Fruit fly (Drosophila melanogaster) whole organism, prepupa: ENCODE measurements around the gene Polr2G.

Source experiments
- Blimp-1 ChIP-seq: fragments of 200-800 bp; sonication (Bioruptor generic); optimal IDR thresholded peaks from 3 replicates; lab custom pipeline; 2017; ENCODE audit warnings: missing biosample characterization, missing genetic modification characterization, mild to moderate bottlenecking, moderate library complexity, missing genetic modification reagents
- CG10631 ChIP-seq: fragments of 200-800 bp; sonication (Bioruptor generic); optimal IDR thresholded peaks from 2 replicates; lab custom pipeline; 2016; ENCODE audit warnings: missing biosample characterization, missing genetic modification characterization
- CG11294 ChIP-seq: fragments of 200-800 bp; sonication (Bioruptor generic); IDR thresholded peaks from 2 replicates; pipeline ENCODE4 v1.3.6; 2022; ENCODE audit warnings: missing biosample characterization, missing genetic modification characterization
- CG11902 ChIP-seq: fragments of 200-800 bp; sonication (Bioruptor generic); optimal IDR thresholded peaks from 3 replicates; lab custom pipeline; 2016; ENCODE audit warnings: missing biosample characterization, missing genetic modification characterization
- CG15336 ChIP-seq: fragments of 200-800 bp; sonication (Bioruptor generic); IDR thresholded peaks from 2 replicates; pipeline ENCODE4 v1.3.6; 2022; ENCODE audit warnings: missing biosample characterization, missing genetic modification characterization
- CG16779 ChIP-seq: fragments of 200-800 bp; sonication (Bioruptor generic); optimal IDR thresholded peaks from 3 replicates; lab custom pipeline; 2017; ENCODE audit warnings: missing biosample characterization, mild to moderate bottlenecking, missing genetic modification characterization
- CG31627 ChIP-seq: fragments of 200-800 bp; sonication (Bioruptor generic); optimal IDR thresholded peaks from 3 replicates; lab custom pipeline; 2016; ENCODE audit warnings: missing biosample characterization, missing genetic modification characterization
- CG32006 ChIP-seq: fragments of 200-800 bp; sonication (Bioruptor generic); optimal IDR thresholded peaks from 3 replicates; lab custom pipeline; 2017; ENCODE audit warnings: missing biosample characterization, mild to moderate bottlenecking, missing genetic modification characterization
- CG34406 ChIP-seq: fragments of 200-800 bp; sonication (Bioruptor generic); optimal IDR thresholded peaks from 3 replicates; lab custom pipeline; 2016; ENCODE audit warnings: missing biosample characterization, missing genetic modification characterization
- CG3919 ChIP-seq: fragments of 200-800 bp; sonication (Bioruptor generic); optimal IDR thresholded peaks from 3 replicates; lab custom pipeline; 2016; ENCODE audit warnings: missing biosample characterization, missing genetic modification characterization
- CG4318 ChIP-seq: fragments of 200-800 bp; sonication (Bioruptor generic); optimal IDR thresholded peaks from 3 replicates; lab custom pipeline; 2017; ENCODE audit warnings: missing biosample characterization, mild to moderate bottlenecking, missing genetic modification characterization
- CG6163 ChIP-seq: fragments of 200-800 bp; sonication (Bioruptor generic); IDR thresholded peaks from 3 replicates; pipeline ENCODE4 v1.3.6; 2022; ENCODE audit warnings: missing biosample characterization, missing genetic modification characterization
- CG6276 ChIP-seq: fragments of 200-800 bp; sonication (Bioruptor generic); optimal IDR thresholded peaks from 2 replicates; lab custom pipeline; 2017; ENCODE audit warnings: missing biosample characterization, mild to moderate bottlenecking, missing genetic modification characterization
- CG6792 ChIP-seq: fragments of 200-800 bp; sonication (Bioruptor generic); optimal IDR thresholded peaks from 3 replicates; lab custom pipeline; 2016; ENCODE audit warnings: missing biosample characterization, missing genetic modification characterization
- CG6808 ChIP-seq: fragments of 200-800 bp; sonication (Bioruptor generic); optimal IDR thresholded peaks from 3 replicates; lab custom pipeline; 2017; ENCODE audit warnings: missing biosample characterization, missing genetic modification characterization, mild to moderate bottlenecking, moderate library complexity, missing genetic modification reagents
- CG6854 ChIP-seq: fragments of 200-800 bp; sonication (Bioruptor generic); optimal IDR thresholded peaks from 2 replicates; lab custom pipeline; 2017; ENCODE audit warnings: missing biosample characterization, mild to moderate bottlenecking, missing genetic modification characterization
- CG7368 ChIP-seq: fragments of 200-800 bp; sonication (Bioruptor generic); optimal IDR thresholded peaks from 3 replicates; lab custom pipeline; 2016; ENCODE audit warnings: missing biosample characterization, missing genetic modification characterization
- CG8119 ChIP-seq: fragments of 200-800 bp; sonication (Bioruptor generic); IDR thresholded peaks from 3 replicates; pipeline ENCODE4 v1.3.6; 2022; ENCODE audit warnings: missing biosample characterization, missing genetic modification characterization
- CG8319 ChIP-seq: fragments of 200-800 bp; sonication (Bioruptor generic); optimal IDR thresholded peaks from 3 replicates; lab custom pipeline; 2016; ENCODE audit warnings: missing biosample characterization, missing genetic modification characterization
- CG8632 ChIP-seq: fragments of 200-800 bp; sonication (Bioruptor generic); optimal IDR thresholded peaks from 3 replicates; lab custom pipeline; 2016; ENCODE audit warnings: missing biosample characterization, missing genetic modification characterization
- Eip75B ChIP-seq: fragments of 200-800 bp; sonication (Bioruptor generic); optimal IDR thresholded peaks from 3 replicates; lab custom pipeline; 2016; ENCODE audit warnings: missing biosample characterization, missing genetic modification characterization
- Eip78C ChIP-seq: fragments of 200-800 bp; sonication (Bioruptor generic); peaks from one replicate; lab custom pipeline; 2016; ENCODE audit warnings: missing biosample characterization, missing genetic modification characterization
- Eip93F ChIP-seq: fragments of 200-800 bp; sonication (Bioruptor generic); optimal IDR thresholded peaks from 2 replicates; lab custom pipeline; 2016; ENCODE audit warnings: missing biosample characterization, mild to moderate bottlenecking, missing genetic modification characterization
- Ets21C ChIP-seq: fragments of 200-800 bp; sonication (Bioruptor generic); optimal IDR thresholded peaks from 3 replicates; lab custom pipeline; 2016; ENCODE audit warnings: missing biosample characterization, missing genetic modification characterization
- Ets96B ChIP-seq: fragments of 200-800 bp; optimal IDR thresholded peaks from 2 replicates; lab custom pipeline; 2019; ENCODE audit warnings: missing biosample characterization, mild to moderate bottlenecking, missing genetic modification characterization, moderate library complexity
- Gug ChIP-seq: fragments of 200-800 bp; sonication (Bioruptor generic); IDR thresholded peaks from 2 replicates; pipeline ENCODE4 v1.3.6; 2022; ENCODE audit warnings: missing biosample characterization, missing genetic modification characterization
- Hr38 ChIP-seq: sonication (Bioruptor generic); optimal IDR thresholded peaks from 2 replicates; lab custom pipeline; 2016; ENCODE audit warnings: missing biosample characterization, missing genetic modification characterization
- Hr4 ChIP-seq: fragments of 200-800 bp; sonication (Bioruptor generic); optimal IDR thresholded peaks from 3 replicates; lab custom pipeline; 2016; ENCODE audit warnings: missing biosample characterization, missing genetic modification characterization
- Lpt ChIP-seq: fragments of 200-800 bp; sonication (Bioruptor generic); optimal IDR thresholded peaks from 3 replicates; lab custom pipeline; 2016; ENCODE audit warnings: missing biosample characterization, missing genetic modification characterization
- Met ChIP-seq: fragments of 200-800 bp; sonication (Bioruptor generic); optimal IDR thresholded peaks from 3 replicates; lab custom pipeline; 2016; ENCODE audit warnings: missing biosample characterization, missing genetic modification characterization
- Smox ChIP-seq: fragments of 200-800 bp; sonication (Bioruptor generic); optimal IDR thresholded peaks from 3 replicates; lab custom pipeline; 2016; ENCODE audit warnings: missing biosample characterization, missing genetic modification characterization
- Sox102F ChIP-seq: fragments of 200-800 bp; sonication (Bioruptor generic); optimal IDR thresholded peaks from 2 replicates; lab custom pipeline; 2016; ENCODE audit warnings: missing biosample characterization, mild to moderate bottlenecking, missing genetic modification characterization
- Sox14 ChIP-seq: fragments of 200-800 bp; sonication (Bioruptor generic); optimal IDR thresholded peaks from 3 replicates; lab custom pipeline; 2016; ENCODE audit warnings: missing biosample characterization, missing genetic modification characterization
- Sox15 ChIP-seq: fragments of 200-800 bp; sonication (Bioruptor generic); optimal IDR thresholded peaks from 3 replicates; lab custom pipeline; 2016; ENCODE audit warnings: missing biosample characterization, missing genetic modification characterization
- achi ChIP-seq: fragments of 200-800 bp; sonication (Bioruptor generic); optimal IDR thresholded peaks from 3 replicates; lab custom pipeline; 2016; ENCODE audit warnings: missing biosample characterization, missing genetic modification characterization
- acj6 ChIP-seq: fragments of 200-800 bp; sonication (Bioruptor generic); optimal IDR thresholded peaks from 3 replicates; lab custom pipeline; 2016; ENCODE audit warnings: missing biosample characterization, missing genetic modification characterization
- dac ChIP-seq: fragments of 200-800 bp; sonication (Bioruptor generic); optimal IDR thresholded peaks from 2 replicates; lab custom pipeline; 2017; ENCODE audit warnings: missing biosample characterization, mild to moderate bottlenecking, missing genetic modification characterization
- dsx ChIP-seq: fragments of 200-800 bp; optimal IDR thresholded peaks from 3 replicates; lab custom pipeline; 2019; ENCODE audit warnings: missing biosample characterization, mild to moderate bottlenecking, missing genetic modification characterization, moderate library complexity; ENCODE audit not compliant: poor library complexity, severe bottlenecking
- eg ChIP-seq: fragments of 200-800 bp; sonication (Bioruptor generic); IDR thresholded peaks from 3 replicates; pipeline ENCODE4 v1.3.6; 2022; ENCODE audit warnings: missing biosample characterization, missing genetic modification characterization
- esn ChIP-seq: fragments of 200-800 bp; sonication (Bioruptor generic); optimal IDR thresholded peaks from 2 replicates; lab custom pipeline; 2016; ENCODE audit warnings: missing biosample characterization, mild to moderate bottlenecking, missing genetic modification characterization, moderate library complexity
- fd59A ChIP-seq: fragments of 200-800 bp; sonication (Bioruptor generic); optimal IDR thresholded peaks from 2 replicates; lab custom pipeline; 2017; ENCODE audit warnings: missing biosample characterization, mild to moderate bottlenecking, missing genetic modification characterization, missing genetic modification reagents
- fd85E ChIP-seq: fragments of 200-800 bp; sonication (Bioruptor generic); optimal IDR thresholded peaks from 3 replicates; lab custom pipeline; 2016; ENCODE audit warnings: missing biosample characterization, missing genetic modification characterization
- fkh ChIP-seq: fragments of 200-800 bp; sonication (Bioruptor generic); optimal IDR thresholded peaks from 3 replicates; lab custom pipeline; 2017; ENCODE audit warnings: missing biosample characterization, mild to moderate bottlenecking, missing genetic modification characterization, moderate library complexity
- lz ChIP-seq: fragments of 200-800 bp; sonication (Bioruptor generic); optimal IDR thresholded peaks from 3 replicates; lab custom pipeline; 2016; ENCODE audit warnings: missing biosample characterization, missing genetic modification characterization
- net ChIP-seq: fragments of 200-800 bp; sonication (Bioruptor generic); optimal IDR thresholded peaks from 3 replicates; lab custom pipeline; 2016; ENCODE audit warnings: missing biosample characterization, missing genetic modification characterization
- pdm3 ChIP-seq: fragments of 200-800 bp; sonication (Bioruptor generic); optimal IDR thresholded peaks from 3 replicates; lab custom pipeline; 2016; ENCODE audit warnings: missing biosample characterization, missing genetic modification characterization
- spab ChIP-seq: fragments of 200-800 bp; sonication (Bioruptor generic); optimal IDR thresholded peaks from 2 replicates; lab custom pipeline; 2017; ENCODE audit warnings: missing biosample characterization, mild to moderate bottlenecking, missing genetic modification characterization, missing genetic modification reagents
- ss ChIP-seq, 2 experiments: fragments of 200-800 bp; sonication (Bioruptor generic); optimal IDR thresholded peaks; 2 replicates in 1 of 2; 3 replicates in 1 of 2; lab custom pipeline; 2017 to 2018; ENCODE audit warnings: mild to moderate bottlenecking in 2 of 2, missing biosample characterization in 2 of 2, missing genetic modification characterization in 2 of 2, moderate library complexity in 1 of 2
- svp ChIP-seq: fragments of 200-800 bp; sonication (Bioruptor generic); peaks from one replicate; lab custom pipeline; 2016; ENCODE audit warnings: missing biosample characterization, missing genetic modification characterization
- topi ChIP-seq: fragments of 200-800 bp; sonication (Bioruptor generic); optimal IDR thresholded peaks from 3 replicates; lab custom pipeline; 2016; ENCODE audit warnings: missing biosample characterization, missing genetic modification characterization
- vri ChIP-seq: fragments of 200-800 bp; sonication (Bioruptor generic); optimal IDR thresholded peaks from 3 replicates; lab custom pipeline; 2016; ENCODE audit warnings: missing biosample characterization, mild to moderate bottlenecking, missing genetic modification characterization

Polr2G gene

dm6 chr3R:15242186-15243045 is 19.4 kb upstream of the Polr2G start, which contains the start of the genes tefu and Hsc70-4:
Gene tefu (minus strand): TSS chr3R:15242236.
Gene Hsc70-4 (plus strand): TSS chr3R:15242687.
- TF ChIP-seq acj6 (GFP tag; lab: Kevin White, UChicago) (no peak), CG8319 (peak; percentile 21), eg (peak; percentile 81), Ets21C (GFP tag; lab: Kevin White, UChicago) (peak; percentile 81), CG7368 (no peak), CG6163 (GFP tag; lab: Robert Waterston, UW) (peak; percentile 75; the same call in 2 of the 3 replicates), net (no peak), CG31627 (GFP tag; lab: Kevin White, UChicago) (peak; percentile 87), Hr4 (peak; percentile 76), CG6276 (GFP tag; lab: Kevin White, UChicago) (no peak), CG32006 (GFP tag; lab: Kevin White, UChicago) (no peak), CG8632 (GFP tag; lab: Kevin White, UChicago) (no peak), svp (GFP tag; lab: Kevin White, UChicago) (peak; percentile 71), vri (GFP tag; lab: Kevin White, UChicago) (no peak), CG10631 (GFP tag; lab: Kevin White, UChicago) (peak; percentile 82), Met (GFP tag; lab: Kevin White, UChicago) (no peak), esn (GFP tag; lab: Kevin White, UChicago) (peak; percentile 71), ss (GFP tag; optimal IDR thresholded peaks at IDR 0.05; lab: Kevin White, UChicago) (no peak), lz (GFP tag; lab: Kevin White, UChicago) (peak; percentile 74), CG8119 (GFP tag; lab: Robert Waterston, UW) (peak; percentile 53), CG6808 (no peak), Sox15 (GFP tag; lab: Kevin White, UChicago) (peak; percentile 81), fd59A (peak; percentile 42), topi (GFP tag; lab: Kevin White, UChicago) (no peak), dac (GFP tag; lab: Kevin White, UChicago) (peak; percentile 33), CG11902 (peak; percentile 76), Blimp-1 (GFP tag; lab: Kevin White, UChicago) (peak; percentile 1), Ets96B (tag; lab: Kevin White, UChicago) (no peak), Smox (GFP tag; lab: Kevin White, UChicago) (no peak), Eip75B (GFP tag; lab: Kevin White, UChicago) (no peak), Sox14 (GFP tag; lab: Kevin White, UChicago) (no peak), Eip78C (GFP tag; lab: Kevin White, UChicago) (no peak), CG15336 (GFP tag; lab: Robert Waterston, UW) (no peak), CG16779 (tag; lab: Kevin White, UChicago) (peak; percentile 6), CG6792 (GFP tag; lab: Kevin White, UChicago) (peak; percentile 46), CG6854 (GFP tag; lab: Kevin White, UChicago) (peak; percentile 26), Gug (GFP tag; lab: Robert Waterston, UW) (peak; percentile 72), Sox102F (no peak), CG4318 (GFP tag; lab: Kevin White, UChicago) (peak; percentile 73), pdm3 (GFP tag; lab: Kevin White, UChicago) (no peak), Eip93F (GFP tag; lab: Kevin White, UChicago) (peak; percentile 66), Lpt (GFP tag; lab: Kevin White, UChicago) (no peak), fd85E (no peak), dsx (GFP tag; lab: Kevin White, UChicago) (peak; percentile 38), spab (no peak), Hr38 (no peak), achi (no peak), CG3919 (GFP tag; lab: Kevin White, UChicago) (no peak), fkh (GFP tag; lab: Kevin White, UChicago) (no peak), CG34406 (no peak), CG11294 (GFP tag; lab: Robert Waterston, UW) (peak; percentile 67)
